Worm (Caenorhabditis elegans): ENCODE data around the gene F09B12.3.

Gene F09B12.3

ce11 chrX:15096277-15096676 is 1.5 kb downstream of the F09B12.3 start:
- TF ChIP-seq R02D3.7 (tag; optimal IDR thresholded peaks at IDR 0.05) (no peak), fos-1 (tag; optimal IDR thresholded peaks at IDR 0.05) (peak; percentile 30), F13H6.1 (tag; optimal IDR thresholded peaks at IDR 0.05) (no peak)

ce11 chrX:15094973-15095372 is 2.8 kb downstream of the F09B12.3 start, which contains the start of gene F09B12.7:
TSS of gene F09B12.7 (minus strand) at chrX:15095073.
- TF ChIP-seq nhr-129 (tag; optimal IDR thresholded peaks at IDR 0.05) = no peak
- TF ChIP-seq sma-3 (GFP tag; optimal IDR thresholded peaks at IDR 0.05) = no peak
- no peak for TF ChIP-seq peb-1 (tag; optimal IDR thresholded peaks at IDR 0.05)
- no peak for TF ChIP-seq dmd-4 (tag; optimal IDR thresholded peaks at IDR 0.05)
- no peak for TF ChIP-seq C34F6.9 (tag; optimal IDR thresholded peaks at IDR 0.05)
- TF ChIP-seq ztf-11 (tag; optimal IDR thresholded peaks at IDR 0.05) = no peak
- TF ChIP-seq Y55F3AM.14 (GFP tag; optimal IDR thresholded peaks at IDR 0.05) = no peak
- no peak for TF ChIP-seq unc-39 (tag; optimal IDR thresholded peaks at IDR 0.05)
- TF ChIP-seq skn-1 (tag; optimal IDR thresholded peaks at IDR 0.05) = no peak
- no peak for TF ChIP-seq elt-3 (tag; optimal IDR thresholded peaks at IDR 0.05)
- no peak for TF ChIP-seq unc-62 (GFP tag; optimal IDR thresholded peaks at IDR 0.05)
- no peak for TF ChIP-seq lsy-2 (tag; optimal IDR thresholded peaks at IDR 0.05)
- TF ChIP-seq lin-39 (tag; optimal IDR thresholded peaks at IDR 0.05) = no peak
- no peak for TF ChIP-seq nhr-25 (tag; optimal IDR thresholded peaks at IDR 0.05)
- no peak for TF ChIP-seq sma-9 (GFP tag; optimal IDR thresholded peaks at IDR 0.05)
- no peak for TF ChIP-seq sma-9 (tag; optimal IDR thresholded peaks at IDR 0.05)
- TF ChIP-seq nhr-23 (tag; optimal IDR thresholded peaks at IDR 0.05) = no peak
- TF ChIP-seq ZK546.5 (tag; optimal IDR thresholded peaks at IDR 0.05) = no peak
- TF ChIP-seq lin-11 (tag; optimal IDR thresholded peaks at IDR 0.05) = no peak
- TF ChIP-seq nhr-12 (tag; optimal IDR thresholded peaks at IDR 0.05) = no peak

ce11 chrX:15092775-15093386 is 4.9 kb downstream of the F09B12.3 start:
- no peak for TF ChIP-seq ztf-4 (tag; optimal IDR thresholded peaks at IDR 0.05)
- peak; percentile 75 for TF ChIP-seq snpc-4 (tag; optimal IDR thresholded peaks at IDR 0.05)

ce11 chrX:15089123-15089522 is 8.6 kb downstream of the F09B12.3 start, which contains the start of gene flr-4:
TSS of gene flr-4 (plus strand) at chrX:15089397.
- TF ChIP-seq nhr-25 (tag; optimal IDR thresholded peaks at IDR 0.05) = no peak
- TF ChIP-seq nhr-6 (tag; optimal IDR thresholded peaks at IDR 0.05) = no peak
- TF ChIP-seq F13H6.1 (tag; optimal IDR thresholded peaks at IDR 0.05) = no peak
- TF ChIP-seq skn-1 (tag; optimal IDR thresholded peaks at IDR 0.05) = no peak
- TF ChIP-seq unc-39 (tag; optimal IDR thresholded peaks at IDR 0.05) = no peak
- no peak for TF ChIP-seq R02D3.7 (tag; optimal IDR thresholded peaks at IDR 0.05)
- TF ChIP-seq nhr-129 (tag; optimal IDR thresholded peaks at IDR 0.05) = no peak
- TF ChIP-seq crh-2 (tag; optimal IDR thresholded peaks at IDR 0.05) = peak; percentile 8
- TF ChIP-seq fos-1 (tag; optimal IDR thresholded peaks at IDR 0.05) = peak; percentile 71
- TF ChIP-seq peb-1 (tag; optimal IDR thresholded peaks at IDR 0.05) = no peak
- no peak for TF ChIP-seq elt-3 (tag; optimal IDR thresholded peaks at IDR 0.05)
- no peak for TF ChIP-seq unc-55 (GFP tag; optimal IDR thresholded peaks at IDR 0.05)
- no peak for TF ChIP-seq snpc-4 (tag; optimal IDR thresholded peaks at IDR 0.05)
- no peak for TF ChIP-seq elt-1 (tag; optimal IDR thresholded peaks at IDR 0.05)
- TF ChIP-seq sma-9 (GFP tag; optimal IDR thresholded peaks at IDR 0.05) = peak; percentile 16
- no peak for TF ChIP-seq sma-9 (tag; optimal IDR thresholded peaks at IDR 0.05)
- TF ChIP-seq egl-27 (tag; optimal IDR thresholded peaks at IDR 0.05) = no peak

ce11 chrX:15087752-15088151 is 10.0 kb downstream of the F09B12.3 start:
- TF ChIP-seq unc-62 (GFP tag; optimal IDR thresholded peaks at IDR 0.05) = no peak
- no peak for TF ChIP-seq unc-55 (GFP tag; optimal IDR thresholded peaks at IDR 0.05)
- TF ChIP-seq ztf-1 (GFP tag; conservative IDR thresholded peaks at IDR 0.05) = no peak
- TF ChIP-seq zag-1 (tag; optimal IDR thresholded peaks at IDR 0.05) = no peak
- no peak for TF ChIP-seq C34F6.9 (tag; optimal IDR thresholded peaks at IDR 0.05)
- no peak for TF ChIP-seq skn-1 (tag; optimal IDR thresholded peaks at IDR 0.05)
- TF ChIP-seq ceh-82 (tag; optimal IDR thresholded peaks at IDR 0.05) = no peak
- TF ChIP-seq elt-3 (tag; optimal IDR thresholded peaks at IDR 0.05) = no peak
- TF ChIP-seq crh-2 (tag; optimal IDR thresholded peaks at IDR 0.05) = no peak
- no peak for TF ChIP-seq sma-3 (GFP tag; optimal IDR thresholded peaks at IDR 0.05)

Measured in whole organism, L2 larva.